Fruit fly (Drosophila melanogaster) whole organism, pupa: Measurements from ENCODE around the gene Rala.

Source experiments
- CG12605 ChIP-seq: fragments of 200-800 bp; sonication (Bioruptor generic); IDR thresholded peaks from 2 replicates; pipeline ENCODE4 v1.3.6; 2022; ENCODE audit warnings: missing biosample characterization, missing genetic modification characterization
- CG4496 ChIP-seq: fragments of 200-800 bp; sonication (Bioruptor generic); IDR thresholded peaks from 3 replicates; pipeline ENCODE4 v1.3.6; 2022; ENCODE audit warnings: missing biosample characterization, missing genetic modification characterization
- CG9948 ChIP-seq: fragments of 200-800 bp; sonication (Bioruptor generic); optimal IDR thresholded peaks from 2 replicates; lab custom pipeline; 2018; ENCODE audit warnings: missing biosample characterization, mild to moderate bottlenecking, missing genetic modification characterization, moderate library complexity
- D1 ChIP-seq: fragments of 200-800 bp; sonication (Bioruptor generic); optimal IDR thresholded peaks from 2 replicates; lab custom pipeline; 2018; ENCODE audit warnings: missing biosample characterization, mild to moderate bottlenecking, missing genetic modification characterization, moderate library complexity

DNA sequence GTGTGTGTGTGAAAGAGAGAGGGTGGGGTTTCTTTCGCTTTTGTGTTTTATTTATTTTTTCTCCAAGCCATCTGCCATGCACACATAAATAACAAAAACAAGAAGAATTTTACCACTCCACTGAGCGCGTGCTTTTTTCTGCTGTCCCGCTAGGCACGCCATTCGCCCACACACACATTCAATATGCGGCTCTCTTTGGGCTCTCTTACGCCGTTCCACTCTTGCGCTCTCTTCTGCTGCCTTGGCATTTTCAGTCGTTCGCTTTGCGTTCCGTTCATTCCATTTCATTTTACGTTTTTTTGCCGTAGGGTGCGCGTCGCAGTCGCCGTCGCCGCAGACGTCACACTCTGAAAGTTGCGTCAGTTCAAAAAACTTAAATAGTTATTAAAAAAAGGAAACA is 30.4 kb downstream of the Rala start:
- TF ChIP-seq CG9948 (no peak), CG4496 (GFP tag; lab: Robert Waterston, UW) (peak; percentile 45), D1 (no peak), CG12605 (GFP tag; lab: Robert Waterston, UW) (peak; percentile 86)
